Worm (Caenorhabditis elegans): ENCODE measurements around the gene catp-2.

Gene catp-2

ce11 chrV:4980094-4980493 lies 45.6 kb downstream of the catp-2 start:
- no peak for TF ChIP-seq hmg-4 (GFP tag; optimal IDR thresholded peaks at IDR 0.05)
- TF ChIP-seq ceh-36 (tag; optimal IDR thresholded peaks at IDR 0.05), result no peak
- no peak for TF ChIP-seq scrt-1 (GFP tag; IDR thresholded peaks at IDR 0.05)
- no peak for TF ChIP-seq hnd-1 (tag; optimal IDR thresholded peaks at IDR 0.05)
- TF ChIP-seq sea-1 (GFP tag; conservative IDR thresholded peaks at IDR 0.05), result no peak

ce11 chrV:4980873-4981272 lies 46.4 kb downstream of the catp-2 start, which contains the start of gene srsx-12:
Gene srsx-12, minus strand, starts transcription at chrV:4980973.
- TF ChIP-seq sea-1 (GFP tag; conservative IDR thresholded peaks at IDR 0.05) (no peak), hmg-4 (GFP tag; optimal IDR thresholded peaks at IDR 0.05) (no peak), hmbx-1 (tag; optimal IDR thresholded peaks at IDR 0.05) (no peak), ets-7 (tag; optimal IDR thresholded peaks at IDR 0.05) (no peak), aly-1 (tag; optimal IDR thresholded peaks at IDR 0.05) (no peak), hnd-1 (tag; optimal IDR thresholded peaks at IDR 0.05) (no peak), ceh-13 (GFP tag; optimal IDR thresholded peaks at IDR 0.05) (no peak), scrt-1 (GFP tag; IDR thresholded peaks at IDR 0.05) (no peak), tbx-37 (GFP tag; conservative IDR thresholded peaks at IDR 0.05) (no peak), ama-1 (optimal IDR thresholded peaks at IDR 0.05) (no peak), ceh-36 (tag; optimal IDR thresholded peaks at IDR 0.05) (no peak), tra-4 (tag; optimal IDR thresholded peaks at IDR 0.05) (no peak), B0310.2 (tag; optimal IDR thresholded peaks at IDR 0.05) (no peak), tbx-11 (GFP tag; IDR thresholded peaks at IDR 0.05) (no peak), flt-1 (GFP tag; IDR thresholded peaks at IDR 0.05) (no peak), F13C5.2 (tag; optimal IDR thresholded peaks at IDR 0.05) (no peak), pes-1 (GFP tag; IDR thresholded peaks at IDR 0.05) (no peak)

DNA sequence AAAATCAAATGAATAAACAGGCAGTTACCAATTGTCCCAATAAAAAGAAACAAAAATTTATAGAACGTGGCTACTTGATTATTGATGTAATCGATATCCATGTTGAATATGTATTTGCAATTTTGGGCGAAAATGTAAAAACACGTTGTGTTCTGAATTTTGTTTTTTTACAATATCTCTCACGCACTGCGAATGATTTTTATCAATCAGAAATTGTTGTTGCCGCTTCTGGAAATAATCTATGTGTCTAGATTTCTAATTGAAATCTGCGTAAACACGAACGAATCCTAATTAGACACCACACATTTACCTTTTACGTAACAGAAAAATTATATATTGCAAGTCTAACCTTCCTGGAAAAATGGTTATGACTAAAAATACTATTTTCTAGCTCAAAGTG lies 48.6 kb downstream of the catp-2 start, which contains the start of gene srsx-13:
TSS of gene srsx-13 (minus strand) at position 101 of the 400 bp plus-strand sequence.
- TF ChIP-seq ceh-13 (GFP tag; optimal IDR thresholded peaks at IDR 0.05) (no peak), scrt-1 (GFP tag; IDR thresholded peaks at IDR 0.05) (no peak), tbx-11 (GFP tag; IDR thresholded peaks at IDR 0.05) (no peak), tbx-37 (GFP tag; conservative IDR thresholded peaks at IDR 0.05) (no peak), F13C5.2 (tag; optimal IDR thresholded peaks at IDR 0.05) (no peak), B0310.2 (tag; optimal IDR thresholded peaks at IDR 0.05) (no peak), flt-1 (GFP tag; IDR thresholded peaks at IDR 0.05) (no peak), hmg-4 (GFP tag; optimal IDR thresholded peaks at IDR 0.05) (no peak), ets-7 (tag; optimal IDR thresholded peaks at IDR 0.05) (no peak), tra-4 (tag; optimal IDR thresholded peaks at IDR 0.05) (no peak), ceh-36 (tag; optimal IDR thresholded peaks at IDR 0.05) (no peak), ama-1 (optimal IDR thresholded peaks at IDR 0.05) (no peak), hmbx-1 (tag; optimal IDR thresholded peaks at IDR 0.05) (no peak), hnd-1 (tag; optimal IDR thresholded peaks at IDR 0.05) (no peak), sea-1 (GFP tag; conservative IDR thresholded peaks at IDR 0.05) (no peak), aly-1 (tag; optimal IDR thresholded peaks at IDR 0.05) (no peak), pes-1 (GFP tag; IDR thresholded peaks at IDR 0.05) (no peak)

- no peak for TF ChIP-seq pes-1 (GFP tag; IDR thresholded peaks at IDR 0.05)
- TF ChIP-seq flt-1 (GFP tag; IDR thresholded peaks at IDR 0.05), result no peak
- no peak for TF ChIP-seq ceh-13 (GFP tag; optimal IDR thresholded peaks at IDR 0.05)
- no peak for TF ChIP-seq hmg-4 (GFP tag; optimal IDR thresholded peaks at IDR 0.05)
- TF ChIP-seq tbx-11 (GFP tag; IDR thresholded peaks at IDR 0.05), result no peak
- TF ChIP-seq hnd-1 (tag; optimal IDR thresholded peaks at IDR 0.05), result no peak
- TF ChIP-seq B0310.2 (tag; optimal IDR thresholded peaks at IDR 0.05), result no peak
- no peak for TF ChIP-seq sea-1 (GFP tag; conservative IDR thresholded peaks at IDR 0.05)
- no peak for TF ChIP-seq hmbx-1 (tag; optimal IDR thresholded peaks at IDR 0.05)
- no peak for TF ChIP-seq ets-7 (tag; optimal IDR thresholded peaks at IDR 0.05)
- no peak for TF ChIP-seq ceh-36 (tag; optimal IDR thresholded peaks at IDR 0.05)
These were observed 52.6 kb downstream of the catp-2 start, which contains the start of gene ncx-8 for ce11 chrV:4987097-4987496. Gene ncx-8, minus strand, starts transcription at chrV:4987197.

All from whole organism, early embryonic.